Worm (Caenorhabditis elegans) whole organism, L4/young adult: ENCODE results near the gene K08D10.13.
"Not testable (repeated sequence)": the region's sequence is repeated elsewhere in the genome, so short reads cannot be mapped to it uniquely, and the experiment has no call there.

Experiments used
- dao-5 ChIP-seq: sonication (generic microtip); optimal IDR thresholded peaks from 2 replicates; lab custom pipeline; 2016; ENCODE audit warnings: missing genotype, missing genetic modification characterization, moderate library complexity, missing compliant biosample characterization
- him-1 ChIP-seq: sonication (generic microtip); optimal IDR thresholded peaks from 2 replicates; lab custom pipeline; 2016; ENCODE audit warnings: missing genotype, missing genetic modification reagents, missing genetic modification characterization, missing compliant biosample characterization

ce11 chrIV:4197167-4197566, 25.8 kb upstream of the K08D10.13 start, which contains the start of gene cyp-25A6:
- TF ChIP-seq him-1 (tag; lab: Kevin White, UChicago); dao-5: not testable (repeated sequence)
